Worm (Caenorhabditis elegans) whole organism, L4/young adult: Measurements from ENCODE around the gene cki-1.

Source experiments
- W03F9.2 ChIP-seq: fragments of 150-350 bp; optimal IDR thresholded peaks from 2 replicates; lab custom pipeline; 2014; ENCODE audit warnings: missing biosample characterization, missing genetic modification characterization
- him-1 ChIP-seq: sonication (generic microtip); optimal IDR thresholded peaks from 2 replicates; lab custom pipeline; 2016; ENCODE audit warnings: missing genotype, missing genetic modification reagents, missing genetic modification characterization, missing compliant biosample characterization

ce11 chrII:7763569-7763968 is 47.5 kb upstream of the cki-1 start, which contains the start of gene B0228.9:
- no peak for TF ChIP-seq him-1 (tag; lab: Kevin White, UChicago)
- TF ChIP-seq W03F9.2 (tag; lab: Kevin White, UChicago): no peak
